Worm (Caenorhabditis elegans): Measurements from ENCODE around the gene F40F8.12.

DNA sequence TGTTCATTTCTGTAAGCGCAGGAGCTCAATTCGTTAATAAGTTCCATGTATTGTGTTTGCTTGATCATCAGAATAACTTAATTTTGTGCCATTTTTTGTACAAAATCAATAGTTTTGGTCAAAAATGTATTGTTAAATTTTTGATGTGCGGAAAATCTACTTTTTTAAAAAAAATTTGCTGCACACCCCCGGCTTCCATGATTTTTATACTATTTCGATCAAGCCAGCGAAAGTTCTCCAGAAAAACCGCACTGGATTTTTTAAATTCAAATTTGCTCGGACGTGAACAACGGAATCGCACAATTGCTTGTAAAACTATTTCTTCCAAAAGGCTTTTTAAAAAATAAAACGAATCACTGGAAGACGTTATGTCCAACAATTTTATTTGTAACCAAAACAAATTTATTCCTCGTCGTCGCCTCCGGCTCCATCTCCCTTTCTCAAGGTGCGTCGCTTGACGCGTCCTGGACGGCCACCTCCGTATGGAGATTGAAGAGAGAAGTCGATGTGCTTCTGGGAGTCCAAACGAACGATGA, 4.5 kb upstream of the F40F8.12 start:
- TF ChIP-seq lin-32 (GFP tag; optimal IDR thresholded peaks at IDR 0.05): no peak
- no peak for TF ChIP-seq unc-120 (tag; optimal IDR thresholded peaks at IDR 0.05; ENCODE audit: poor library complexity, severe bottlenecking)
- no peak for TF ChIP-seq ztf-11 (tag; optimal IDR thresholded peaks at IDR 0.05)
- TF ChIP-seq unc-39 (tag; optimal IDR thresholded peaks at IDR 0.05): no peak

All from whole organism, mixed stage, embryonic.